Fruit fly (Drosophila melanogaster) whole organism, embryonic: ENCODE results near the gene mahe.

Source experiments
- CG10462 ChIP-seq: fragments of 200-800 bp; sonication (Bioruptor generic); optimal IDR thresholded peaks from 2 replicates; lab custom pipeline; 2016; ENCODE audit warnings: missing biosample characterization, missing genetic modification characterization
- CG11085 ChIP-seq: fragments of 200-800 bp; sonication (Bioruptor generic); IDR thresholded peaks from 2 replicates; pipeline ENCODE4 v1.3.6; 2022; ENCODE audit warnings: missing biosample characterization, missing genetic modification characterization
- CG11560 ChIP-seq: fragments of 200-800 bp; sonication (Bioruptor generic); IDR thresholded peaks from 3 replicates; pipeline ENCODE4 v1.3.6; 2022; ENCODE audit warnings: missing biosample characterization, missing genetic modification characterization
- CG11695 ChIP-seq: fragments of 200-800 bp; sonication (Bioruptor generic); IDR thresholded peaks from 3 replicates; pipeline ENCODE4 v1.3.6; 2022; ENCODE audit warnings: missing biosample characterization, missing genetic modification characterization
- CG12659 ChIP-seq: fragments of 200-800 bp; sonication (Bioruptor generic); optimal IDR thresholded peaks from 3 replicates; lab custom pipeline; 2017; ENCODE audit warnings: mild to moderate bottlenecking, missing biosample characterization, missing genetic modification reagents, missing genetic modification characterization
- CG13424 ChIP-seq: fragments of 200-800 bp; sonication (Bioruptor generic); optimal IDR thresholded peaks from 2 replicates; lab custom pipeline; 2019; ENCODE audit warnings: missing biosample characterization, mild to moderate bottlenecking, missing genetic modification characterization, moderate library complexity
- CG13894 ChIP-seq: fragments of 200-800 bp; sonication (Bioruptor generic); optimal IDR thresholded peaks from 3 replicates; lab custom pipeline; 2018; ENCODE audit warnings: missing biosample characterization, mild to moderate bottlenecking, missing genetic modification characterization, moderate library complexity
- CG15269 ChIP-seq: fragments of 200-800 bp; sonication (Bioruptor generic); optimal IDR thresholded peaks from 2 replicates; lab custom pipeline; 2018; ENCODE audit warnings: missing biosample characterization, mild to moderate bottlenecking, missing genetic modification characterization, moderate library complexity
- CG1602 ChIP-seq: fragments of 200-800 bp; sonication (Bioruptor generic); optimal IDR thresholded peaks from 3 replicates; lab custom pipeline; 2016; ENCODE audit warnings: missing biosample characterization, missing genetic modification characterization
- CG16813 ChIP-seq: fragments of 200-800 bp; sonication (Bioruptor generic); IDR thresholded peaks from 3 replicates; pipeline ENCODE4 v1.3.6; 2022; ENCODE audit warnings: missing biosample characterization, missing genetic modification characterization; ENCODE audit not compliant: partially characterized antibody
- CG17829 ChIP-seq: fragments of 200-800 bp; optimal IDR thresholded peaks from 2 replicates; lab custom pipeline; 2019; ENCODE audit warnings: missing biosample characterization, mild to moderate bottlenecking, missing genetic modification characterization, moderate library complexity
- CG18599 ChIP-seq: fragments of 200-800 bp; sonication (Bioruptor generic); optimal IDR thresholded peaks from 3 replicates; lab custom pipeline; 2017; ENCODE audit warnings: missing biosample characterization, missing genetic modification characterization, mild to moderate bottlenecking, moderate library complexity, missing genetic modification reagents
- CG2129 ChIP-seq: fragments of 200-800 bp; sonication (Bioruptor generic); IDR thresholded peaks from 2 replicates; pipeline ENCODE4 v1.3.6; 2022; ENCODE audit warnings: missing biosample characterization, missing genetic modification characterization; ENCODE audit not compliant: partially characterized antibody
- CG2875 ChIP-seq: fragments of 200-800 bp; sonication (Bioruptor generic); optimal IDR thresholded peaks from 2 replicates; lab custom pipeline; 2017; ENCODE audit warnings: missing biosample characterization, mild to moderate bottlenecking, missing genetic modification characterization, missing genetic modification reagents
- CG30020 ChIP-seq: fragments of 200-800 bp; optimal IDR thresholded peaks from 2 replicates; lab custom pipeline; 2019; ENCODE audit warnings: missing biosample characterization, mild to moderate bottlenecking, missing genetic modification characterization, moderate library complexity
- CG3407 ChIP-seq: fragments of 200-800 bp; sonication (Bioruptor generic); optimal IDR thresholded peaks from 2 replicates; lab custom pipeline; 2018; ENCODE audit warnings: missing biosample characterization, mild to moderate bottlenecking, missing genetic modification characterization
- CG34422 ChIP-seq: fragments of 200-800 bp; sonication (Bioruptor generic); IDR thresholded peaks from 3 replicates; pipeline ENCODE4 v1.3.6; 2022; ENCODE audit warnings: missing biosample characterization, missing genetic modification characterization
- CG4404 ChIP-seq: fragments of 200-800 bp; sonication (Bioruptor generic); IDR thresholded peaks from 2 replicates; pipeline ENCODE4 v1.3.6; 2022; ENCODE audit warnings: missing biosample characterization, missing genetic modification characterization
- CG6689 ChIP-seq: fragments of 200-800 bp; sonication (Bioruptor generic); IDR thresholded peaks from 2 replicates; pipeline ENCODE4 v1.3.6; 2022; ENCODE audit warnings: missing biosample characterization, missing genetic modification characterization
- CG7556 ChIP-seq: fragments of 200-800 bp; sonication (Bioruptor generic); optimal IDR thresholded peaks from 2 replicates; lab custom pipeline; 2017; ENCODE audit warnings: missing biosample characterization, mild to moderate bottlenecking, missing genetic modification characterization
- CG7963 ChIP-seq: fragments of 200-800 bp; sonication (Bioruptor generic); IDR thresholded peaks from 3 replicates; pipeline ENCODE4 v1.3.6; 2022; ENCODE audit warnings: missing biosample characterization, missing genetic modification characterization; ENCODE audit not compliant: partially characterized antibody
- CG9932 ChIP-seq: fragments of 200-800 bp; sonication (Bioruptor generic); IDR thresholded peaks from 2 replicates; pipeline ENCODE4 v1.3.6; 2022; ENCODE audit warnings: missing biosample characterization, missing genetic modification characterization
- Dll ChIP-seq: fragments of 200-800 bp; sonication (Bioruptor generic); IDR thresholded peaks from 4 replicates; pipeline ENCODE4 v1.3.6; 2022; ENCODE audit warnings: missing biosample characterization, missing genetic modification characterization; ENCODE audit not compliant: partially characterized antibody
- Dp ChIP-seq: fragments of 200-800 bp; sonication (Bioruptor generic); optimal IDR thresholded peaks from 2 replicates; lab custom pipeline; 2018; ENCODE audit warnings: missing biosample characterization, mild to moderate bottlenecking, missing genetic modification characterization, moderate library complexity
- GATAe ChIP-seq: fragments of 200-800 bp; sonication (Bioruptor generic); conservative IDR thresholded peaks from 2 replicates; pipeline ENCODE4 v1.3.6; 2022; ENCODE audit warnings: missing biosample characterization, missing genetic modification characterization
- Gug ChIP-seq: fragments of 200-800 bp; sonication (Bioruptor generic); IDR thresholded peaks from 4 replicates; pipeline ENCODE4 v1.3.6; 2022; ENCODE audit warnings: missing biosample characterization, missing genetic modification characterization
- Hand ChIP-seq: fragments of 200-800 bp; sonication (Bioruptor generic); optimal IDR thresholded peaks from 2 replicates; lab custom pipeline; 2017; ENCODE audit warnings: mild to moderate bottlenecking, missing biosample characterization, missing genetic modification reagents, missing genetic modification characterization
- Hmr ChIP-seq: fragments of 200-800 bp; sonication (Bioruptor generic); optimal IDR thresholded peaks from 3 replicates; lab custom pipeline; 2017; ENCODE audit warnings: mild to moderate bottlenecking, missing biosample characterization, missing genetic modification reagents, missing genetic modification characterization
- Mes4 ChIP-seq: fragments of 200-800 bp; sonication (Bioruptor generic); optimal IDR thresholded peaks from 2 replicates; lab custom pipeline; 2016; ENCODE audit warnings: missing biosample characterization, missing genetic modification characterization
- NFAT ChIP-seq: fragments of 200-800 bp; sonication (Bioruptor generic); IDR thresholded peaks from 2 replicates; pipeline ENCODE4 v1.3.6; 2022; ENCODE audit warnings: missing biosample characterization, missing genetic modification characterization
- Nf-YC ChIP-seq: fragments of 200-800 bp; optimal IDR thresholded peaks from 3 replicates; lab custom pipeline; 2019; ENCODE audit warnings: missing biosample characterization, mild to moderate bottlenecking, missing genetic modification characterization, moderate library complexity
- Oaz ChIP-seq: fragments of 200-800 bp; sonication (Bioruptor generic); IDR thresholded peaks from 2 replicates; pipeline ENCODE4 v1.3.6; 2022; ENCODE audit warnings: missing biosample characterization, missing genetic modification characterization
- Poxn ChIP-seq: fragments of 200-800 bp; sonication (Bioruptor generic); IDR thresholded peaks from 2 replicates; pipeline ENCODE4 v1.3.6; 2022; ENCODE audit warnings: missing biosample characterization, missing genetic modification characterization
- Six4 ChIP-seq: fragments of 200-800 bp; sonication (Bioruptor generic); optimal IDR thresholded peaks from 2 replicates; lab custom pipeline; 2016; ENCODE audit warnings: missing biosample characterization, missing genetic modification characterization
- YL-1 ChIP-seq: fragments of 200-800 bp; sonication (Bioruptor generic); optimal IDR thresholded peaks from 3 replicates; lab custom pipeline; 2017; ENCODE audit warnings: missing biosample characterization, mild to moderate bottlenecking, missing genetic modification characterization
- gro ChIP-seq: fragments of 200-800 bp; sonication (Bioruptor generic); optimal IDR thresholded peaks from 2 replicates; lab custom pipeline; 2016; ENCODE audit warnings: missing biosample characterization, missing genetic modification characterization
- hbn ChIP-seq: fragments of 200-800 bp; sonication (Bioruptor generic); IDR thresholded peaks from 2 replicates; pipeline ENCODE4 v1.3.6; 2022; ENCODE audit warnings: missing biosample characterization, missing genetic modification characterization; ENCODE audit not compliant: partially characterized antibody
- lmd ChIP-seq: fragments of 200-800 bp; sonication (Bioruptor generic); IDR thresholded peaks from 2 replicates; pipeline ENCODE4 v1.3.6; 2022; ENCODE audit warnings: missing biosample characterization, missing genetic modification characterization
- maf-S ChIP-seq: fragments of 200-800 bp; sonication (Bioruptor generic); optimal IDR thresholded peaks from 2 replicates; lab custom pipeline; 2016; ENCODE audit warnings: missing biosample characterization, missing genetic modification characterization
- nerfin-2 ChIP-seq: fragments of 200-800 bp; sonication (Bioruptor generic); IDR thresholded peaks from 2 replicates; pipeline ENCODE4 v1.3.6; 2022; ENCODE audit warnings: missing biosample characterization, missing genetic modification characterization; ENCODE audit not compliant: partially characterized antibody
- peb ChIP-seq: fragments of 200-800 bp; sonication (Bioruptor generic); IDR thresholded peaks from 2 replicates; pipeline ENCODE4 v1.3.6; 2022; ENCODE audit warnings: missing biosample characterization, missing genetic modification characterization
- phol ChIP-seq: fragments of 200-800 bp; sonication (Bioruptor generic); optimal IDR thresholded peaks from 3 replicates; lab custom pipeline; 2018; ENCODE audit warnings: missing biosample characterization, mild to moderate bottlenecking, missing genetic modification characterization, moderate library complexity
- schlank ChIP-seq: fragments of 200-800 bp; sonication (Bioruptor generic); optimal IDR thresholded peaks from 2 replicates; lab custom pipeline; 2018; ENCODE audit warnings: missing biosample characterization, mild to moderate bottlenecking, missing genetic modification characterization
- shn ChIP-seq: fragments of 200-800 bp; sonication (Bioruptor generic); optimal IDR thresholded peaks from 3 replicates; lab custom pipeline; 2016; ENCODE audit warnings: missing biosample characterization, missing genetic modification characterization
- sisA ChIP-seq: fragments of 200-800 bp; sonication (Bioruptor generic); IDR thresholded peaks from 2 replicates; pipeline ENCODE4 v1.3.6; 2022; ENCODE audit warnings: missing biosample characterization, missing genetic modification characterization
- sug ChIP-seq: fragments of 200-800 bp; optimal IDR thresholded peaks from 2 replicates; lab custom pipeline; 2019; ENCODE audit warnings: missing biosample characterization, mild to moderate bottlenecking, missing genetic modification characterization, moderate library complexity
- tna ChIP-seq: fragments of 200-800 bp; sonication (Bioruptor generic); IDR thresholded peaks from 2 replicates; pipeline ENCODE4 v1.3.6; 2022; ENCODE audit warnings: missing biosample characterization, missing genetic modification characterization; ENCODE audit not compliant: partially characterized antibody
- vvl ChIP-seq: fragments of 200-800 bp; sonication (Bioruptor generic); IDR thresholded peaks from 2 replicates; pipeline ENCODE4 v1.3.6; 2022; ENCODE audit warnings: missing biosample characterization, missing genetic modification characterization
- wor ChIP-seq: fragments of 200-800 bp; sonication (Bioruptor generic); IDR thresholded peaks from 2 replicates; pipeline ENCODE4 v1.3.6; 2022; ENCODE audit warnings: missing biosample characterization, missing genetic modification characterization

mahe gene

dm6 chrX:7972363-7972942, 41.3 kb upstream of the mahe start (continued):
- TF ChIP-seq Mes4 (peak; percentile 55), Six4 (peak; percentile 67), CG12659 (GFP tag; lab: Kevin White, UChicago) (peak; percentile 82), phol (tag; lab: Kevin White, UChicago) (peak; percentile 88), Hmr (peak; percentile 87), wor (GFP tag; lab: Robert Waterston, UW) (peak; percentile 81), CG2129 (no peak), vvl (peak; percentile 95), CG3407 (GFP tag; lab: Kevin White, UChicago) (peak; percentile 86), CG18599 (peak; percentile 93), Poxn (GFP tag; lab: Robert Waterston, UW) (no peak), gro (GFP tag; lab: Kevin White, UChicago) (peak; percentile 47), CG4404 (GFP tag; lab: Robert Waterston, UW) (peak; percentile 75), CG1602 (peak; percentile 82), lmd (GFP tag; lab: Robert Waterston, UW) (peak; percentile 91), CG7963 (GFP tag; lab: Robert Waterston, UW) (no peak), CG13894 (peak; percentile 55), CG11560 (peak; percentile 64), CG17829 (tag; lab: Kevin White, UChicago) (peak; percentile 82), shn (GFP tag; lab: Kevin White, UChicago) (peak; percentile 11), tna (no peak), sug (tag; lab: Kevin White, UChicago) (peak; percentile 39), Dp (GFP tag; lab: Kevin White, UChicago) (no peak), Nf-YC (peak; percentile 16), CG10462 (peak; percentile 68), CG16813 (no peak), CG7556 (peak; percentile 90), CG11085 (GFP tag; lab: Robert Waterston, UW) (peak; percentile 66), GATAe (GFP tag; lab: Robert Waterston, UW) (peak; percentile 38; the same call in 1 of the 2 replicates), Dll (GFP tag; lab: Robert Waterston, UW) (no peak), CG2875 (GFP tag; lab: Kevin White, UChicago) (peak; percentile 87), CG30020 (peak; percentile 9), maf-S (GFP tag; lab: Kevin White, UChicago) (peak; percentile 33), CG11695 (GFP tag; lab: Robert Waterston, UW) (peak; percentile 88), NFAT (0 out of 2 replicates have a peak, but pooled peaks have one; percentile 11), Oaz (GFP tag; lab: Robert Waterston, UW) (peak; percentile 71), Hand (peak; percentile 60), YL-1 (peak; percentile 28), sisA (peak; percentile 89), nerfin-2 (no peak), schlank (tag; lab: Kevin White, UChicago) (peak; percentile 65), CG15269 (tag; lab: Kevin White, UChicago) (peak; percentile 87), peb (GFP tag; lab: Robert Waterston, UW) (peak; percentile 75), CG6689 (peak; percentile 89), CG9932 (peak; percentile 67), hbn (GFP tag; lab: Robert Waterston, UW) (no peak), CG34422 (GFP tag; lab: Robert Waterston, UW) (peak; percentile 91), CG13424 (peak; percentile 87), Gug (GFP tag; lab: Robert Waterston, UW) (peak; percentile 85)
